Worm (Caenorhabditis elegans) whole organism, midembryonic: ENCODE results near the gene deg-3.

ENCODE experiments used
- T22C8.4 ChIP-seq: fragments of 200-800 bp; sonication (Bioruptor generic); IDR thresholded peaks from 2 replicates; pipeline ENCODE4 v1.3.6; 2022; ENCODE audit warnings: missing genetic modification characterization, missing compliant biosample characterization
- med-1 ChIP-seq: sonication (generic microtip); optimal IDR thresholded peaks from 2 replicates; lab custom pipeline; 2017; ENCODE audit warnings: missing genetic modification characterization, mild to moderate bottlenecking, missing compliant biosample characterization, antibody characterized with exemption, missing genetic modification reagents; ENCODE audit not compliant: insufficient read depth
- ztf-23 ChIP-seq: fragments of 200-800 bp; sonication (Bioruptor generic); IDR thresholded peaks from 2 replicates; pipeline ENCODE4 v1.3.6; 2022; ENCODE audit warnings: missing genetic modification reagents, missing genetic modification characterization, missing compliant biosample characterization

ce11 chrV:11379341-11379740 lies 35.6 kb downstream of the deg-3 start:
- TF ChIP-seq T22C8.4 (no peak), ztf-23 (no peak), med-1 (GFP tag; lab: Kevin White, UChicago) (no peak)
